Fruit fly (Drosophila melanogaster): ENCODE data around the gene CG10492.

DNA sequence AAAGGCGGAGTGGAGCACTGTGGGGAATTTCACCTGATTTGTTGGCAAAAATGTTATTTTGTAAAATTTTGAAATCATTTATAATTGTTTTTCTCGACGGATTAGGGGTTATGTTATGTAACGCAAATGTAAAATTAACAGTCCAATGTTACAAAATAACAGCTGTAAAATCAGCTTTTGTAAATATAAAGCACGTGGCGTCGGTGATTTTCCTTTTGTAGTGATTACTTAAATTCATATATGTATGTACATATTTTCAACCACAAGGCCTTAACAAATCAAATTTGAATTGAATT lies 31.7 kb upstream of the CG10492 start, which contains the start of gene CG15172:
- no peak for TF ChIP-seq EcR (GFP tag; optimal IDR thresholded peaks at IDR 0.05)
- no peak for TF ChIP-seq pan (optimal IDR thresholded peaks at IDR 0.05)
- TF ChIP-seq usp (GFP tag; optimal IDR thresholded peaks at IDR 0.05) = no peak
- TF ChIP-seq CG8478 (optimal IDR thresholded peaks at IDR 0.05) = no peak
- no peak for TF ChIP-seq psq (optimal IDR thresholded peaks at IDR 0.05)
